Fruit fly (Drosophila melanogaster): ENCODE results near the gene CG4459.

DNA sequence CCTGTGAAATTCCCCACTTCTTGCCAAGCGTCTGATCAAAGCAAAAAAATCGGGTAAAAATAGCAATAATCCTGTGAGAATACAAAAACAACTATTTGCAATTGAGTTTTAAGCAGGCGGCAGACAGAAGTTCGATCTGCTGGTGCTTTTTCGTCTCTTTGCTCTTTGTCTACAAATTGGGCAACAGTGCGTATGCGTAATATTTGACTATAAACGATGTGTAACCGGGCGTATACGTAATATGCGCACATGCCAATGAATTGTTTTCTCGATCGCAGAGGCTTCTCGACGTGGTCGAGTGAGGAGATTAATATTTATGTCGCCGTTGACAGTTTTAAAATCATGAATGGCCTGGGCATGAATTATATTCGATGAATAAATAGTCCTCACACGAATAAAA is 33.1 kb downstream of the CG4459 start:
- TF ChIP-seq CG8319 (GFP tag; optimal IDR thresholded peaks at IDR 0.05) (no peak), Hr38 (GFP tag; optimal IDR thresholded peaks at IDR 0.05) (no peak), CG9139 (GFP tag; optimal IDR thresholded peaks at IDR 0.05) (no peak), net (GFP tag; optimal IDR thresholded peaks at IDR 0.05) (no peak), acj6 (GFP tag; optimal IDR thresholded peaks at IDR 0.05) (no peak), Blimp-1 (GFP tag; optimal IDR thresholded peaks at IDR 0.05) (no peak), Hr39 (GFP tag; optimal IDR thresholded peaks at IDR 0.05) (no peak), CG32006 (GFP tag; optimal IDR thresholded peaks at IDR 0.05) (no peak), Gug (GFP tag; IDR thresholded peaks at IDR 0.05) (no peak), CG11762 (GFP tag; optimal IDR thresholded peaks at IDR 0.05; ENCODE audit: insufficient read depth) (no peak), cyc (GFP tag; optimal IDR thresholded peaks at IDR 0.05) (no peak), eg (GFP tag; IDR thresholded peaks at IDR 0.05) (no peak), CG6854 (GFP tag; optimal IDR thresholded peaks at IDR 0.05) (no peak), Smox (GFP tag; optimal IDR thresholded peaks at IDR 0.05) (no peak)

Data from whole organism, prepupa.